Worm (Caenorhabditis elegans): ENCODE data around the gene rpn-5.
A peak's percentile ranks its signal among the peaks of the same experiment; 100 is the strongest.

DNA sequence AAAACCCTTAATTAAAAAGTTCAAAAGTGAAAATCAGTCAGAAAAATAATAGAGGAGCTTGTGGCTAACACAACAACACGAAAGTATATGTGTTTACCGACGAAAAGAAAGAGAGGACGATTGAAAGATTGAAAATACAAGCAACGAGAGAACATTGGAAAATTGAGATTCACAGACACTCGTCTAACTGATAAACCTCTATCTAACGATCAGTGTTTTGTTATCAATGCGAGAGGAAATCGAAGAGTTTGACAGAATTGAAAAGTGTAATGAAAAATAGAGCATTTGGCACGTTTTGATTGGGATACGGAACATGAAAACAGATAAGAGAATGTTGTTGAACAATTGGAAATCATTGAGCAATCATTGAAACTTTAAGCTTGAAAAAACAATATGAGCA lies 30.5 kb upstream of the rpn-5 start:
- no peak for TF ChIP-seq fkh-2 (tag; optimal IDR thresholded peaks at IDR 0.05)
- TF ChIP-seq ztf-4 (tag; optimal IDR thresholded peaks at IDR 0.05): no peak
- TF ChIP-seq aly-2 (tag; optimal IDR thresholded peaks at IDR 0.05): no peak
- TF ChIP-seq ceh-82 (tag; optimal IDR thresholded peaks at IDR 0.05): no peak
- peak; percentile 59 for TF ChIP-seq pha-4 (tag; optimal IDR thresholded peaks at IDR 0.05)
